Worm (Caenorhabditis elegans) whole organism, young adult: Measurements from ENCODE around the gene mod-1.

ENCODE experiments used
- attf-3 ChIP-seq: fragments of 200-800 bp; sonication (Bioruptor generic); conservative IDR thresholded peaks from 2 replicates; pipeline ENCODE4 v1.3.6; 2022; ENCODE audit warnings: missing genetic modification reagents, missing genetic modification characterization, missing compliant biosample characterization
- ceh-40 ChIP-seq: fragments of 200-800 bp; sonication (Bioruptor generic); IDR thresholded peaks from 2 replicates; pipeline ENCODE4 v1.3.6; 2022; ENCODE audit warnings: missing genetic modification characterization, missing compliant biosample characterization
- lin-35 ChIP-seq, 3 experiments: fragments of 150-350 bp in 2 of 3; sonication (generic microtip) in 1 of 3; optimal IDR thresholded peaks; 2 replicates each; lab custom pipeline; 2014 to 2018; ENCODE audit warnings: missing biosample characterization in 3 of 3, missing genetic modification characterization in 3 of 3, missing genetic modification reagents in 3 of 3
- lin-54 ChIP-seq: fragments of 200-800 bp; sonication (Bioruptor generic); optimal IDR thresholded peaks from 2 replicates; lab custom pipeline; 2018; ENCODE audit warnings: mild to moderate bottlenecking, missing genetic modification characterization, missing compliant biosample characterization
- pha-4 ChIP-seq: fragments of 150-350 bp; sonication (generic microtip); optimal IDR thresholded peaks from 2 replicates; lab custom pipeline; 2014; ENCODE audit warnings: missing biosample characterization, missing genetic modification reagents, missing genetic modification characterization
- snpc-1.1 ChIP-seq: sonication (generic microtip); optimal IDR thresholded peaks from 2 replicates; lab custom pipeline; 2017; ENCODE audit warnings: missing genetic modification characterization, mild to moderate bottlenecking, missing compliant biosample characterization, antibody characterized with exemption, moderate library complexity, missing genotype, missing genetic modification reagents; ENCODE audit not compliant: insufficient read depth

DNA sequence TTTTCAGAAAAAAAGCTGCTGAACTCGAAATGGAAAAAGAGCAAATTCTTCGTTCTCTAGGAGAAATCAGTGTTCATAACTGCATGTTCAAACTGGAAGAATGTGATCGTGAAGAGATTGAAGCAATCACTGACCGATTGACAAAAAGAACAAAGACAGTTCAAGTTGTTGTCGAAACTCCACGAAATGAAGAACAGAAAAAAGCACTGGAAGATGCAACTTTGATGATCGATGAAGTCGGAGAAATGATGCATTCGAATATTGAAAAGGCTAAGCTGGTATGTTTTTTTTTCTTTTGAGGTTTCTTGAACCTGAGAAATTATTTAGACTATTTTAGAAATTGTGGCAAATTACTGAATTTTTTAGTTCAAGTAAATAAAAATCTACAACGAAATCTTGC, 24.6 kb upstream of the mod-1 start:
- no peak for TF ChIP-seq ceh-40 (GFP tag; lab: Robert Waterston, UW)
- TF ChIP-seq pha-4 (tag; lab: Kevin White, UChicago) = no peak
- no peak for TF ChIP-seq lin-54 (GFP tag; lab: Kevin White, UChicago)
- no peak for TF ChIP-seq snpc-1.1 (tag; lab: Kevin White, UChicago)
- TF ChIP-seq lin-35 (GFP tag; optimal IDR thresholded peaks at IDR 0.05; lab: Kevin White, UChicago) = no peak
- no peak for TF ChIP-seq attf-3 (GFP tag; lab: Robert Waterston, UW)
